Fruit fly (Drosophila melanogaster): ENCODE results near the gene Fum2.
A peak's percentile ranks its signal among the peaks of the same experiment; 100 is the strongest.

Gene Fum2

DNA sequence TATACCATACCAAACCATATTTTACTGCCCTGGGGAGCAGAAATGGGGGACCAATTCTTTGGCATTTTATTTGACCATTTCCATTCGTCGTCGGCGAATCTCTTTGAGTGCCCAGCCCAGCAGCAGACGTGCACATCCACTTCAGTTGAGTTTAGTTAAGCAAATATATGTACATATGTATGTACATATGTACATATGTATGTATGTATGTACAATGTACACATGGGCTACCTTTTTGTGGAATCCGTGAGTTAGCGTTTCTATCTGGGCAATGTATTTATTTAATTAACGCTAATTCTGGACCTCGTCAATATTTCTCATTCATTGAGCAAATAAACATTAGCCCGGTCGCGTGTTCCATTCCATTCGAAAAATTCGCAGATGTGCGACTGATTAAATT lies 38.4 kb downstream of the Fum2 start (continued):
- TF ChIP-seq abd-A (tag; optimal IDR thresholded peaks at IDR 0.05) (no peak), sima (GFP tag; optimal IDR thresholded peaks at IDR 0.05) (no peak), lbe (GFP tag; optimal IDR thresholded peaks at IDR 0.05) (no peak), CG2116 (GFP tag; optimal IDR thresholded peaks at IDR 0.05) (no peak), E2f1 (GFP tag; IDR thresholded peaks at IDR 0.05) (no peak), CG11560 (tag; IDR thresholded peaks at IDR 0.05) (no peak), CG8388 (GFP tag; optimal IDR thresholded peaks at IDR 0.05) (no peak), al (GFP tag; IDR thresholded peaks at IDR 0.05) (peak; percentile 24; the same call in 1 of the 2 replicates), CG32767 (GFP tag; IDR thresholded peaks at IDR 0.05) (no peak), CG12236 (GFP tag; optimal IDR thresholded peaks at IDR 0.05) (no peak), mam (GFP tag; optimal IDR thresholded peaks at IDR 0.05) (no peak), exex (tag; optimal IDR thresholded peaks at IDR 0.05) (no peak), Abd-B (GFP tag; optimal IDR thresholded peaks at IDR 0.05) (no peak), CG30431 (GFP tag; optimal IDR thresholded peaks at IDR 0.05) (no peak), Awh (GFP tag; IDR thresholded peaks at IDR 0.05) (peak; percentile 51; the same call in 1 of the 2 replicates), fd102C (GFP tag; optimal IDR thresholded peaks at IDR 0.05) (no peak), CG2199 (GFP tag; IDR thresholded peaks at IDR 0.05) (no peak), chn (GFP tag; optimal IDR thresholded peaks at IDR 0.05) (no peak), run (tag; optimal IDR thresholded peaks at IDR 0.05) (no peak), cg (GFP tag; optimal IDR thresholded peaks at IDR 0.05) (no peak), btn (GFP tag; optimal IDR thresholded peaks at IDR 0.05) (no peak), D (optimal IDR thresholded peaks at IDR 0.05) (no peak), D (GFP tag; optimal IDR thresholded peaks at IDR 0.05) (no peak), Dfd (GFP tag; optimal IDR thresholded peaks at IDR 0.05) (no peak), chif (GFP tag; optimal IDR thresholded peaks at IDR 0.05) (no peak), CG10431 (GFP tag; optimal IDR thresholded peaks at IDR 0.05) (no peak), CG12659 (GFP tag; optimal IDR thresholded peaks at IDR 0.05) (no peak), cato (GFP tag; optimal IDR thresholded peaks at IDR 0.05; ENCODE audit: borderline replicate concordance) (no peak), CG6654 (GFP tag; optimal IDR thresholded peaks at IDR 0.05) (no peak), CG4854 (GFP tag; optimal IDR thresholded peaks at IDR 0.05) (no peak), crc (GFP tag; optimal IDR thresholded peaks at IDR 0.05) (no peak), C15 (GFP tag; IDR thresholded peaks at IDR 0.05) (no peak), CG30403 (GFP tag; optimal IDR thresholded peaks at IDR 0.05) (no peak), HmgZ (tag; optimal IDR thresholded peaks at IDR 0.05) (no peak), CG17612 (GFP tag; IDR thresholded peaks at IDR 0.05) (no peak), CG4360 (GFP tag; IDR thresholded peaks at IDR 0.05) (no peak), zen (tag; optimal IDR thresholded peaks at IDR 0.05) (no peak), Gug (GFP tag; IDR thresholded peaks at IDR 0.05) (no peak), ranshi (GFP tag; IDR thresholded peaks at IDR 0.05) (no peak; the same call in 1 of the 2 replicates), CG7786 (GFP tag; optimal IDR thresholded peaks at IDR 0.05) (no peak), Tbp (GFP tag; optimal IDR thresholded peaks at IDR 0.05) (no peak), Hr39 (optimal IDR thresholded peaks at IDR 0.05) (no peak), CG10321 (GFP tag; IDR thresholded peaks at IDR 0.05) (no peak), Atf3 (GFP tag; optimal IDR thresholded peaks at IDR 0.05) (no peak), CG4730 (GFP tag; IDR thresholded peaks at IDR 0.05) (no peak), nerfin-2 (GFP tag; IDR thresholded peaks at IDR 0.05; ENCODE audit: partially characterized antibody) (no peak), tna (GFP tag; IDR thresholded peaks at IDR 0.05; ENCODE audit: partially characterized antibody) (no peak), pita (GFP tag; optimal IDR thresholded peaks at IDR 0.05) (no peak), CG14667 (GFP tag; IDR thresholded peaks at IDR 0.05) (no peak), dm (GFP tag; optimal IDR thresholded peaks at IDR 0.05) (no peak), fu2 (GFP tag; optimal IDR thresholded peaks at IDR 0.05) (no peak), CG12219 (GFP tag; optimal IDR thresholded peaks at IDR 0.05) (no peak), Kr (GFP tag; optimal IDR thresholded peaks at IDR 0.05) (no peak), schlank (tag; optimal IDR thresholded peaks at IDR 0.05) (no peak)
